Worm (Caenorhabditis elegans): ENCODE measurements around the gene gcy-37.

Gene gcy-37

DNA sequence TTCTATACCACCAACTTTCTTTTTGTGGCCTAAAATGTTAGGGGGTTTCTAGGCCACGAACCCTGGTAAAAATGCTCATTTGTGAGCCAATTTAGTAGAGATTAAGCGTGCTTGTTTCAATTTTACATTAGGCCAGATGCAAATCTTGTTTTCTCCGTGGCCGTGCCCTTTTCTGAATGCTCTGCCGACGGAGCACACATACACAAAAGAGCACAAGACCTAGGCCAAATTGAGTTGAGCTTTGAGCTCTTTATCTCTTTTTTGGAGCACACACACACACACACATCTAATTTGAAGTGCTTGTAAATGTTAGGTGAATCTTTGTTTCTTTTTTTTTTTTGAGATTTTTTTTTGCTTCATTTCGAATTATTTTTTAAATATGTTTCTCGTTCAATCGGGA is 13.9 kb upstream of the gcy-37 start:
- TF ChIP-seq bed-1 (GFP tag; IDR thresholded peaks at IDR 0.05), result no peak
- TF ChIP-seq nhr-90 (tag; optimal IDR thresholded peaks at IDR 0.05), result no peak
- no peak for TF ChIP-seq F57C9.4 (tag; optimal IDR thresholded peaks at IDR 0.05)
- TF ChIP-seq Y53G8AR.9 (GFP tag; conservative IDR thresholded peaks at IDR 0.05), result no peak
- TF ChIP-seq Y67H2A.10 (GFP tag; conservative IDR thresholded peaks at IDR 0.05), result no peak
- TF ChIP-seq lsy-27 (tag; optimal IDR thresholded peaks at IDR 0.05; ENCODE audit: borderline replicate concordance, insufficient read depth), result no peak
- TF ChIP-seq let-607 (tag; optimal IDR thresholded peaks at IDR 0.05), result no peak

DNA sequence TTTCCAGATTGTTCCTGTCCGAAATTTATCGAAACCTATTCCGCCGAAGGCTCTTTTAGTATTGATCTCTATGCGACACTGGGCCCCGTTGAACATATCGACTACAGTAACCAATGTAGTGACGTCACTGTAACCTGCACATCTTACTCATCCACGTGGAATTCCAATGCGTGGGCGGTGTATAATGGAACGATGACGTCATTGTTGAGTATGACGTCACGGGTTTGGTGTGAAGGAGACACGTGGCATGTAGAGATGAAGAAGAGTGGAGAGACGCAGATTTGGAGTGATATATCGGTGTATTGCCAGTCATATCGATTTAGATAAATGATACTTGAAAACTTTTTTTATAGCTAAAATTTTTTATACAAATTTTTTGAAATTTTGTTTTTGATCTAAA is 11.4 kb upstream of the gcy-37 start:
- no peak for TF ChIP-seq Y95B8A.8 (GFP tag; IDR thresholded peaks at IDR 0.05)
- no peak for TF ChIP-seq snpc-3.4 (tag; optimal IDR thresholded peaks at IDR 0.05)
- TF ChIP-seq ZK185.1 (tag; optimal IDR thresholded peaks at IDR 0.05; ENCODE audit: poor library complexity, severe bottlenecking), result no peak

DNA sequence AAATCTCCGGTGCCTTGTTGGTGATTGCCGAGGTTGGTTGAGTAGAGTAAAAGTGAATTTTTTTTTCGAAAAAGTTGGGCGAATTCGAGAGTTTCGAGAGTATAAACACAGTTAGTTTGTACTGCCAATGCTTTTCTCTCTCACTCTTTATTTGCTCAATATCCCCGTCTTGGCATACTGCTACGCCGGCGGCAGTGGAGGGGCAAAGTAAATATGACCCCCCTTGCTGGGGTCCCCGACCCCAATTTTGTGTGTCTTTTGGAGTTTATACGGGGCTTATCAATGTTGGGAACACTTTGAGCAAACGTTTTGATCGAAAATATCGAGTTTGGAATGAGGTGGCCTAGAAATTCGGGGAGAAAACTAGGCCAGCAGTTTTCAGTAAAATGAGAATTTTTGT is 9.5 kb upstream of the gcy-37 start, which contains the start of gene C54E4.4:
Gene C54E4.4, minus strand, starts transcription at position 101 of the 400 bp plus-strand sequence.
- TF ChIP-seq egl-44 (GFP tag; IDR thresholded peaks at IDR 0.05) (no peak), pbrm-1 (GFP tag; IDR thresholded peaks at IDR 0.05) (no peak), B0336.3 (GFP tag; IDR thresholded peaks at IDR 0.05) (no peak), mel-28 (tag; optimal IDR thresholded peaks at IDR 0.05; ENCODE audit: borderline replicate concordance) (no peak), chd-7 (tag; optimal IDR thresholded peaks at IDR 0.05) (no peak), nhr-179 (tag; optimal IDR thresholded peaks at IDR 0.05) (no peak), cebp-2 (GFP tag; IDR thresholded peaks at IDR 0.05) (no peak), hmg-20 (GFP tag; IDR thresholded peaks at IDR 0.05) (no peak), bed-1 (GFP tag; IDR thresholded peaks at IDR 0.05) (no peak), T07F8.4 (tag; optimal IDR thresholded peaks at IDR 0.05) (no peak), him-1 (tag; optimal IDR thresholded peaks at IDR 0.05) (no peak), lin-54 (GFP tag; optimal IDR thresholded peaks at IDR 0.05) (no peak), ceh-40 (GFP tag; IDR thresholded peaks at IDR 0.05) (no peak), nfya-2 (GFP tag; IDR thresholded peaks at IDR 0.05) (no peak), hmg-1.2 (GFP tag; IDR thresholded peaks at IDR 0.05) (no peak), mes-4 (tag; optimal IDR thresholded peaks at IDR 0.05) (no peak), F33H1.4 (GFP tag; IDR thresholded peaks at IDR 0.05) (no peak), tlf-1 (GFP tag; optimal IDR thresholded peaks at IDR 0.05) (no peak)

DNA sequence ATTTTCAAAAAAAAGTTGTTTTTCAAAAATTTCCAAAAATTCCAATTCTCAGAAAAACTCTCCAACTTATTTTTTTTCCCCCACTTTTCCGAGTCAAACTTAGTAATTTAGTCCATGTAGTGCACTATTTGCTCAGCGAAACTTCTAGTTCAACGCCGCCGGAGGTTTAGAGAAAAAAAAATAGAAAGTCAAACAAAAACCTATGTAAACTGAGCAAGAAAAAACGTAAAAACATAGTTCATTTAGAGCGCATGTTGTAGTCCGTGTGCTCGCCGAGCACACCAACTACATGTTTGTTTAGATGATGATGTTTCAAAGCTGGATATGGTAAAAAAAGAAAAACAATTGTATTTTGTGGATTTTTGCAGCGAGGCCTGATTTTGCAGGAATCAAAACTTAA is 3.3 kb upstream of the gcy-37 start:
- TF ChIP-seq nhr-90 (tag; optimal IDR thresholded peaks at IDR 0.05) (no peak), cebp-1 (GFP tag; IDR thresholded peaks at IDR 0.05) (no peak), cebp-1 (tag; optimal IDR thresholded peaks at IDR 0.05) (no peak), pbrm-1 (GFP tag; IDR thresholded peaks at IDR 0.05) (no peak), sptf-2 (GFP tag; optimal IDR thresholded peaks at IDR 0.05) (no peak), rpc-1 (optimal IDR thresholded peaks at IDR 0.05) (no peak), rpc-1 (tag; optimal IDR thresholded peaks at IDR 0.05) (no peak), bed-2 (GFP tag; IDR thresholded peaks at IDR 0.05) (no peak), let-607 (tag; optimal IDR thresholded peaks at IDR 0.05) (no peak), F49E8.2 (tag; optimal IDR thresholded peaks at IDR 0.05; ENCODE audit: insufficient read depth) (no peak), efl-1 (GFP tag; optimal IDR thresholded peaks at IDR 0.05) (no peak), hmg-20 (GFP tag; IDR thresholded peaks at IDR 0.05) (no peak), unc-130 (GFP tag; optimal IDR thresholded peaks at IDR 0.05) (no peak), snpc-1.1 (tag; optimal IDR thresholded peaks at IDR 0.05; ENCODE audit: insufficient read depth) (no peak), madf-3 (GFP tag; IDR thresholded peaks at IDR 0.05) (no peak), madf-10 (tag; optimal IDR thresholded peaks at IDR 0.05) (no peak), egl-18 (GFP tag; IDR thresholded peaks at IDR 0.05) (no peak), snpc-1.3 (tag; optimal IDR thresholded peaks at IDR 0.05; ENCODE audit: insufficient read depth) (no peak), B0336.3 (GFP tag; IDR thresholded peaks at IDR 0.05) (no peak), nfya-1 (tag; optimal IDR thresholded peaks at IDR 0.05; ENCODE audit: borderline replicate concordance, insufficient read depth) (no peak), mcd-1 (GFP tag; IDR thresholded peaks at IDR 0.05) (no peak), lag-1 (GFP tag; IDR thresholded peaks at IDR 0.05) (no peak)
